Worm (Caenorhabditis elegans) whole organism, early embryonic: ENCODE data around the gene F46G11.2.

Experiments
- aly-1 ChIP-seq: sonication (generic microtip); optimal IDR thresholded peaks from 2 replicates; lab custom pipeline; 2016; ENCODE audit warnings: missing genetic modification characterization, missing compliant biosample characterization
- ama-1 ChIP-seq: fragments of 150-350 bp; optimal IDR thresholded peaks from 2 replicates; lab custom pipeline; 2014
- ceh-36 ChIP-seq: sonication (generic microtip); optimal IDR thresholded peaks from 2 replicates; lab custom pipeline; 2016; ENCODE audit warnings: missing genetic modification characterization, inconsistent platforms, missing compliant biosample characterization
- ets-7 ChIP-seq: sonication (generic microtip); optimal IDR thresholded peaks from 2 replicates; lab custom pipeline; 2016; ENCODE audit warnings: missing genotype, missing genetic modification characterization, missing compliant biosample characterization
- flt-1 ChIP-seq: fragments of 200-800 bp; sonication (Bioruptor generic); IDR thresholded peaks from 2 replicates; pipeline ENCODE4 v1.3.6; 2022; ENCODE audit warnings: missing genetic modification characterization, missing compliant biosample characterization
- hmbx-1 ChIP-seq: sonication (generic microtip); optimal IDR thresholded peaks from 2 replicates; lab custom pipeline; 2016; ENCODE audit warnings: mild to moderate bottlenecking, missing genetic modification characterization, missing compliant biosample characterization
- scrt-1 ChIP-seq: fragments of 200-800 bp; sonication (Bioruptor generic); IDR thresholded peaks from 2 replicates; pipeline ENCODE4 v1.3.6; 2022; ENCODE audit warnings: missing genetic modification characterization, missing compliant biosample characterization
- sea-1 ChIP-seq: fragments of 200-800 bp; sonication (Bioruptor generic); conservative IDR thresholded peaks from 2 replicates; pipeline ENCODE4 v1.3.6; 2022; ENCODE audit warnings: missing genetic modification characterization, missing compliant biosample characterization
- tbx-11 ChIP-seq: fragments of 200-800 bp; sonication (Bioruptor generic); IDR thresholded peaks from 2 replicates; pipeline ENCODE4 v1.3.6; 2022; ENCODE audit warnings: missing genetic modification characterization, missing compliant biosample characterization
- tbx-37 ChIP-seq: fragments of 200-800 bp; sonication (Bioruptor generic); conservative IDR thresholded peaks from 2 replicates; pipeline ENCODE4 v1.3.6; 2022; ENCODE audit warnings: missing genetic modification reagents, missing genetic modification characterization, missing compliant biosample characterization
- tra-4 ChIP-seq: sonication (generic microtip); optimal IDR thresholded peaks from 2 replicates; lab custom pipeline; 2017; ENCODE audit warnings: missing genetic modification characterization, missing compliant biosample characterization

DNA sequence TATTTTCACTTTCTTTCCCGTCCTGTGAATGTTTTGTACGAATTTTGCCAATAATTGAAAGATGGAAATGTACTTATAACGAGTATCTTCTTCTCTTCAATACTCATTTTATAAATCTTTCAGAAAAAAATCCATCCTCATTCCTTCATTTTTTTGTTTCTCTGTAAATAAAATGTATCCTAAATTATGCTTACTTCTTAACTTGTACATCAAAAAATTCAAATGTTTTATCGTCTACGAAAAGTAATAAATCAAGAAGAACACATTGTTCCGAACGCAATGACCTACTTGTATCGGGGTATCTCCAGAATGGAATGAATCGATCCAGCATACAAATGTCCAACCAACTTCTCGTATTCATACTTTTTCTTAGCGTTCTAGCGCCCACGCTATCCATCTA lies 1.8 kb upstream of the F46G11.2 start, which contains the start of gene F46G11.6:
- TF ChIP-seq tbx-37 (no peak), flt-1 (no peak), ama-1 (lab: Kevin White, UChicago) (no peak), ets-7 (tag; lab: Kevin White, UChicago) (no peak), ceh-36 (no peak), tbx-11 (GFP tag; lab: Robert Waterston, UW) (no peak), aly-1 (tag; lab: Kevin White, UChicago) (no peak), scrt-1 (GFP tag; lab: Robert Waterston, UW) (no peak), sea-1 (GFP tag; lab: Robert Waterston, UW) (no peak), hmbx-1 (no peak), tra-4 (no peak)
